Fruit fly (Drosophila melanogaster): ENCODE data around the gene Cyp4d14.

Gene Cyp4d14

dm6 chrX:2193158-2193557 is 18.0 kb upstream of the Cyp4d14 start:
- no peak for TF ChIP-seq spab (GFP tag; optimal IDR thresholded peaks at IDR 0.05)
- peak; percentile 58 for TF ChIP-seq svp (GFP tag)
- TF ChIP-seq CG10669 (GFP tag; optimal IDR thresholded peaks at IDR 0.05) = no peak
- TF ChIP-seq CG6854 (GFP tag; optimal IDR thresholded peaks at IDR 0.05) = no peak
- no peak for TF ChIP-seq CG6276 (GFP tag; optimal IDR thresholded peaks at IDR 0.05)
- TF ChIP-seq Smox (GFP tag; optimal IDR thresholded peaks at IDR 0.05) = no peak
- peak; percentile 82 for TF ChIP-seq vri (GFP tag; optimal IDR thresholded peaks at IDR 0.05)

DNA sequence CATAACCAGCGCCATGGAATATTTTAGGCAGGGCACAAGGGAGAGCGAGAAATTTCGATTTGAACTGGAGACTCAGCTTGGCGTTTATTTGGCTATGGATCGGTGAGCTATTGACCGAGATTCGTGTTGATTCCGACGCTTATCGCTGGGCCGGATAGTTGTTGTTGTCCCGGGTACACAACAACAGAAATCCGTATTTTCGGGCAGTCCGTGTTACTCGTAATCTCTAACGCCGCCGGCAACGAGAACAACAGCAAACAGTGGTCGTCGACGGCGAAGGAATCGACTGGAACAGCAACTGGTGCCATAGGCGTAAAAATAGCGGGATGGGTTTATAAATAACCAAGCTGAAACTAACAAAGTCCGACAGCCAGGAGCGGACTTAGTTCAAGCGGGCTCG is 16.8 kb upstream of the Cyp4d14 start:
- TF ChIP-seq fkh (GFP tag; optimal IDR thresholded peaks at IDR 0.05) (peak; percentile 49), CG9139 (GFP tag; optimal IDR thresholded peaks at IDR 0.05) (no peak), topi (GFP tag; optimal IDR thresholded peaks at IDR 0.05) (no peak), Sox102F (GFP tag; optimal IDR thresholded peaks at IDR 0.05) (no peak), svp (GFP tag) (peak; percentile 81), Smox (GFP tag; optimal IDR thresholded peaks at IDR 0.05) (no peak), CG8119 (GFP tag; IDR thresholded peaks at IDR 0.05) (no peak), vri (GFP tag; optimal IDR thresholded peaks at IDR 0.05) (no peak), lz (GFP tag; optimal IDR thresholded peaks at IDR 0.05) (no peak), CG34406 (GFP tag; optimal IDR thresholded peaks at IDR 0.05) (no peak), CG11902 (GFP tag; optimal IDR thresholded peaks at IDR 0.05) (no peak)

DNA sequence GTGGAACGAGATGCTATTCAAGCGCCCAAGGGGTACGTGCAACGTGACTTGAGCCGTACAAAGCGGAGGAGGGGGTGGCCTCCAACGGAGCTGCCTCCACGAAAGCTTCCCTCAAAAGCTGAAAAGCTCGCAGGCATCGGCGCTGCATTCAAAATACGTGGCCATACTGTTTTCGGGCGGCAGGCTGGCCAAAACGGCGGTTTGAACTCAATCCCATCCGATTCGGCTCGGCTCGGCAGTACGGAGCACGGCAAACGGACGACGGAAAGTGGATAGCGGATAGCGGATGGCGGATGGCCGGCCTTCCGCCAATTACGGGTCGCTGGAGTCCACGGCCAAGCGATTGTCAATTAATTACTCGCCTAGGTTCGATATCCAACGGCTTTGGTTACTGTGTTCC is 13.8 kb upstream of the Cyp4d14 start, which contains the start of gene Mct1:
TSS of gene Mct1 (plus strand) at position 301 of the 400 bp plus-strand sequence.
- TF ChIP-seq CG9139 (GFP tag; optimal IDR thresholded peaks at IDR 0.05) = no peak
- no peak for TF ChIP-seq fd59A (GFP tag; optimal IDR thresholded peaks at IDR 0.05)
- no peak for TF ChIP-seq fkh (GFP tag; optimal IDR thresholded peaks at IDR 0.05)
- no peak for TF ChIP-seq Eip93F (GFP tag; optimal IDR thresholded peaks at IDR 0.05)
- TF ChIP-seq Sox14 (GFP tag; optimal IDR thresholded peaks at IDR 0.05) = no peak
- no peak for TF ChIP-seq Hr38 (GFP tag; optimal IDR thresholded peaks at IDR 0.05)
- TF ChIP-seq CG15336 (GFP tag; IDR thresholded peaks at IDR 0.05) = no peak
- TF ChIP-seq Smox (GFP tag; optimal IDR thresholded peaks at IDR 0.05) = no peak

DNA sequence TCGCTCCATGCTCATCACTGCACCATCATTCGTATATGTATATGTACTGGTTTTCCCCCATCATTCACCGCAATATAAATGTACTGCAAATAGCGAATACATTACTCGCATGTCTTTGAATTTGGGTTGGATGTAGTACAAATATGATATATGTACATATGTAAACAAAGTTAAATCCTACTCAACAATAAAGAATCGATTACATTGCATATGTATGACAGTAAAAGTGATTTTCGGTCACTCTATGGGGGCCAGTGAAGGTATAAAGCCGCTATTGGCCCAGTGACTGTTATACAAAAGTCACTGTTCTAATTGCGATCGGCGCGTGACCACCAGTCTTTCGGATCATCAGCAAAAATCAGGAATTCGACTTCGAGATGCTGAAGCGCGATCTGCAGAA is 12.4 kb upstream of the Cyp4d14 start, which contains the start of gene CG3457:
TSS of gene CG3457 (plus strand) at position 301 of the 400 bp plus-strand sequence.
- TF ChIP-seq Smox (GFP tag; optimal IDR thresholded peaks at IDR 0.05) (no peak), salr (GFP tag; optimal IDR thresholded peaks at IDR 0.05) (no peak), CG1621 (tag; optimal IDR thresholded peaks at IDR 0.05) (no peak), CG10669 (GFP tag; optimal IDR thresholded peaks at IDR 0.05) (no peak), fkh (GFP tag; optimal IDR thresholded peaks at IDR 0.05) (no peak), CG11762 (GFP tag; optimal IDR thresholded peaks at IDR 0.05; ENCODE audit: insufficient read depth) (no peak), Blimp-1 (GFP tag; optimal IDR thresholded peaks at IDR 0.05) (no peak), Eip78C (GFP tag) (no peak), topi (GFP tag; optimal IDR thresholded peaks at IDR 0.05) (no peak), CG31627 (GFP tag; optimal IDR thresholded peaks at IDR 0.05) (no peak), Gug (GFP tag; IDR thresholded peaks at IDR 0.05) (no peak), CG9139 (GFP tag; optimal IDR thresholded peaks at IDR 0.05) (no peak), vri (GFP tag; optimal IDR thresholded peaks at IDR 0.05) (no peak), CG6792 (GFP tag; optimal IDR thresholded peaks at IDR 0.05) (no peak), CG32006 (GFP tag; optimal IDR thresholded peaks at IDR 0.05) (no peak), CG6808 (GFP tag; optimal IDR thresholded peaks at IDR 0.05) (no peak), CG11294 (GFP tag; IDR thresholded peaks at IDR 0.05) (no peak), Hr4 (GFP tag; optimal IDR thresholded peaks at IDR 0.05) (no peak), Ets21C (GFP tag; optimal IDR thresholded peaks at IDR 0.05) (no peak), acj6 (GFP tag; optimal IDR thresholded peaks at IDR 0.05) (no peak)

dm6 chrX:2186555-2186954 is 11.4 kb upstream of the Cyp4d14 start, which contains the start of gene CG17777:
CG17777 (plus strand) TSS chrX:2186855.
- TF ChIP-seq acj6 (GFP tag; optimal IDR thresholded peaks at IDR 0.05) (no peak), Hr38 (GFP tag; optimal IDR thresholded peaks at IDR 0.05) (no peak)
